Fruit fly (Drosophila melanogaster): ENCODE data around the gene CG34273.

CG34273 gene

DNA sequence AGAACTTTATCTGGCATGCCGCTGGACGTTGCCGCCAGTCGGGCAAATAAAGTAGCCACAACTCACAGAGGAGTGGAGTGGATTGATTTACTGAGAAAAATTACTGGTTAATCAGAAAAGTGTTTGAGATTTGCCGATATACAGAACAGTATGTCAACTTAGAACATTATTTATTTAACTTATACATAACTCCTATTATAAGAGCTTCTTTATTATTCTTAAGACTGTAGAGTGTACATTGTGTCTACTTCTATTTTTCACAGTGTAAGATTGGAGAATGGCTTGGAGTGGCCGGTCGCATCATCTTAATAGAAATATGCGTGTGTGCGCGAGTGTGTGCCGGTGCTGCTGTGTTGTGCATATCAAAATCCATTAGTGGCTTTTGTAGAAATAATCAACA, 46.2 kb upstream of the CG34273 start (continued):
- TF ChIP-seq Eip74EF (GFP tag; optimal IDR thresholded peaks at IDR 0.05) (no peak), ems (GFP tag; optimal IDR thresholded peaks at IDR 0.05) (no peak), CG5953 (GFP tag; IDR thresholded peaks at IDR 0.05) (peak; percentile 41; the same call in 1 of the 2 replicates), CG14014 (GFP tag; IDR thresholded peaks at IDR 0.05) (no peak), tgo (GFP tag; IDR thresholded peaks at IDR 0.05) (no peak), NK7.1 (GFP tag; optimal IDR thresholded peaks at IDR 0.05) (no peak), row (GFP tag; IDR thresholded peaks at IDR 0.05) (peak; percentile 48; the same call in 2 of the 3 replicates), lov (optimal IDR thresholded peaks at IDR 0.05) (no peak), lov (GFP tag; IDR thresholded peaks at IDR 0.05) (no peak), Drgx (GFP tag; IDR thresholded peaks at IDR 0.05) (peak; percentile 76), Antp (GFP tag; optimal IDR thresholded peaks at IDR 0.05) (no peak), E2f1 (GFP tag; IDR thresholded peaks at IDR 0.05) (0 out of 2 replicates have a peak, but pooled peaks have one; percentile 23), MTF-1 (GFP tag; optimal IDR thresholded peaks at IDR 0.05; ENCODE audit: borderline replicate concordance) (no peak), Chrac-16 (GFP tag; optimal IDR thresholded peaks at IDR 0.05) (peak; percentile 56), ab (GFP tag; optimal IDR thresholded peaks at IDR 0.05) (no peak), CG7556 (GFP tag; optimal IDR thresholded peaks at IDR 0.05) (peak; percentile 4), CG7839 (tag; optimal IDR thresholded peaks at IDR 0.05) (peak; percentile 37), CG18476 (GFP tag; optimal IDR thresholded peaks at IDR 0.05) (no peak), p53 (GFP tag; optimal IDR thresholded peaks at IDR 0.05) (no peak), CG10366 (GFP tag; IDR thresholded peaks at IDR 0.05) (peak; percentile 16; the same call in 1 of the 2 replicates), Spps (tag; optimal IDR thresholded peaks at IDR 0.05) (no peak), HLH3B (GFP tag; IDR thresholded peaks at IDR 0.05) (no peak; the same call in 1 of the 2 replicates), CG17186 (GFP tag; optimal IDR thresholded peaks at IDR 0.05) (no peak), NC2β (GFP tag; optimal IDR thresholded peaks at IDR 0.05) (no peak), CG13624 (GFP tag; optimal IDR thresholded peaks at IDR 0.05) (peak; percentile 7), phol (tag; optimal IDR thresholded peaks at IDR 0.05) (peak; percentile 74), gro (GFP tag; optimal IDR thresholded peaks at IDR 0.05) (no peak), zen (tag; optimal IDR thresholded peaks at IDR 0.05) (no peak), salm (tag; optimal IDR thresholded peaks at IDR 0.05) (peak; percentile 34), tll (GFP tag; optimal IDR thresholded peaks at IDR 0.05) (no peak), Atf-2 (GFP tag; optimal IDR thresholded peaks at IDR 0.05) (no peak), Hmr (GFP tag; optimal IDR thresholded peaks at IDR 0.05) (no peak), GATAe (GFP tag; conservative IDR thresholded peaks at IDR 0.05) (no peak), Dp (GFP tag; optimal IDR thresholded peaks at IDR 0.05) (no peak), CG7271 (tag; optimal IDR thresholded peaks at IDR 0.05) (no peak), fd96Cb (tag; optimal IDR thresholded peaks at IDR 0.05) (peak; percentile 43), CG9609 (GFP tag; optimal IDR thresholded peaks at IDR 0.05) (no peak), pnt (GFP tag; optimal IDR thresholded peaks at IDR 0.05) (peak; percentile 8), CG32772 (GFP tag; IDR thresholded peaks at IDR 0.05) (no peak), crp (GFP tag; optimal IDR thresholded peaks at IDR 0.05) (no peak), Tbp (GFP tag; optimal IDR thresholded peaks at IDR 0.05) (no peak), CG6654 (GFP tag; optimal IDR thresholded peaks at IDR 0.05) (no peak), chif (GFP tag; optimal IDR thresholded peaks at IDR 0.05) (peak in 1 of 2 experiments; percentile 66), CG16813 (GFP tag; IDR thresholded peaks at IDR 0.05; ENCODE audit: partially characterized antibody) (no peak), gsb-n (tag; optimal IDR thresholded peaks at IDR 0.05) (peak; percentile 42), CG12942 (GFP tag; optimal IDR thresholded peaks at IDR 0.05) (no peak), Stat92E (GFP tag; optimal IDR thresholded peaks at IDR 0.05) (no peak), Gug (GFP tag; IDR thresholded peaks at IDR 0.05) (no peak), CG8944 (GFP tag; optimal IDR thresholded peaks at IDR 0.05) (no peak), CG14965 (GFP tag; optimal IDR thresholded peaks at IDR 0.05; ENCODE audit: borderline replicate concordance) (no peak), CG9932 (GFP tag; IDR thresholded peaks at IDR 0.05) (no peak)
